Worm (Caenorhabditis elegans) whole organism, midembryonic: ENCODE measurements around the gene F25D1.3.

ENCODE experiments used
- med-1 ChIP-seq: sonication (generic microtip); optimal IDR thresholded peaks from 2 replicates; lab custom pipeline; 2017; ENCODE audit warnings: missing genetic modification characterization, mild to moderate bottlenecking, missing compliant biosample characterization, antibody characterized with exemption, missing genetic modification reagents; ENCODE audit not compliant: insufficient read depth
- tab-1 ChIP-seq: fragments of 200-800 bp; sonication (Bioruptor generic); IDR thresholded peaks from 2 replicates; pipeline ENCODE4 v1.3.6; 2022; ENCODE audit warnings: missing genetic modification characterization, missing compliant biosample characterization
- ztf-29 ChIP-seq: fragments of 200-800 bp; sonication (Bioruptor generic); IDR thresholded peaks from 2 replicates; pipeline ENCODE4 v1.3.6; 2022; ENCODE audit warnings: missing genetic modification reagents, missing genetic modification characterization, missing compliant biosample characterization

ce11 chrV:10516702-10517101 is 11.8 kb upstream of the F25D1.3 start:
- no peak for TF ChIP-seq tab-1 (GFP tag; lab: Robert Waterston, UW)
- no peak for TF ChIP-seq ztf-29 (GFP tag; lab: Robert Waterston, UW)
- TF ChIP-seq med-1: no peak
